Fruit fly (Drosophila melanogaster): ENCODE results near the gene lectin-28C.

dm6 chr2L:7827045-7828004 is 29.6 kb upstream of the lectin-28C start, which contains the start of the genes Rack1 and mts:
- no peak for TF ChIP-seq Sin3A (optimal IDR thresholded peaks at IDR 0.05)
- TF ChIP-seq ttk (optimal IDR thresholded peaks at IDR 0.05): no peak
- TF ChIP-seq h (optimal IDR thresholded peaks at IDR 0.05): no peak
- no peak for TF ChIP-seq psq (optimal IDR thresholded peaks at IDR 0.05)
- no peak for TF ChIP-seq Myc (optimal IDR thresholded peaks at IDR 0.05)
- no peak for TF ChIP-seq insv (optimal IDR thresholded peaks at IDR 0.05)

Measured in Kc167 (cell line).